Fruit fly (Drosophila melanogaster) whole organism, embryonic: Measurements from ENCODE around the gene Dmtn.

Experiments
- Atf6 ChIP-seq: fragments of 200-800 bp; sonication (Bioruptor generic); IDR thresholded peaks from 2 replicates; pipeline ENCODE4 v1.3.6; 2022; ENCODE audit warnings: missing biosample characterization, missing genetic modification characterization
- BEAF-32 ChIP-seq: fragments of 200-800 bp; sonication (Bioruptor generic); optimal IDR thresholded peaks from 3 replicates; lab custom pipeline; 2017; ENCODE audit warnings: missing biosample characterization, missing genetic modification characterization, mild to moderate bottlenecking, moderate library complexity, missing genetic modification reagents
- CG10209 ChIP-seq: fragments of 200-800 bp; sonication (Bioruptor generic); optimal IDR thresholded peaks from 3 replicates; lab custom pipeline; 2017; ENCODE audit warnings: missing biosample characterization, mild to moderate bottlenecking, missing genetic modification characterization, missing genetic modification reagents
- CG13424 ChIP-seq: fragments of 200-800 bp; sonication (Bioruptor generic); optimal IDR thresholded peaks from 2 replicates; lab custom pipeline; 2019; ENCODE audit warnings: missing biosample characterization, mild to moderate bottlenecking, missing genetic modification characterization, moderate library complexity
- CG13624 ChIP-seq: fragments of 200-800 bp; sonication (Bioruptor generic); optimal IDR thresholded peaks from 2 replicates; lab custom pipeline; 2016; ENCODE audit warnings: missing biosample characterization, missing genetic modification characterization
- CG14441 ChIP-seq: fragments of 200-800 bp; sonication (Bioruptor generic); IDR thresholded peaks from 2 replicates; pipeline ENCODE4 v1.3.6; 2022; ENCODE audit warnings: missing biosample characterization, missing genetic modification characterization
- CG14710 ChIP-seq: fragments of 200-800 bp; sonication (Bioruptor generic); optimal IDR thresholded peaks from 3 replicates; lab custom pipeline; 2019; ENCODE audit warnings: missing biosample characterization, mild to moderate bottlenecking, missing genetic modification characterization, moderate library complexity
- CG14965 ChIP-seq: fragments of 200-800 bp; sonication (Bioruptor generic); optimal IDR thresholded peaks from 2 replicates; lab custom pipeline; 2016; ENCODE audit warnings: missing biosample characterization, missing genetic modification characterization, borderline replicate concordance
- CG1529 ChIP-seq: fragments of 200-800 bp; sonication (Bioruptor generic); optimal IDR thresholded peaks from 3 replicates; lab custom pipeline; 2018; ENCODE audit warnings: missing biosample characterization, missing genetic modification characterization
- CG15514 ChIP-seq: fragments of 200-800 bp; sonication (Bioruptor generic); optimal IDR thresholded peaks from 3 replicates; lab custom pipeline; 2017; ENCODE audit warnings: missing biosample characterization, missing genetic modification characterization, mild to moderate bottlenecking, moderate library complexity, missing genetic modification reagents
- CG16779 ChIP-seq: fragments of 200-800 bp; sonication (Bioruptor generic); IDR thresholded peaks from 2 replicates; pipeline ENCODE4 v1.3.6; 2022; ENCODE audit warnings: missing biosample characterization, missing genetic modification characterization
- CG17186 ChIP-seq: fragments of 200-800 bp; sonication (Bioruptor generic); optimal IDR thresholded peaks from 3 replicates; lab custom pipeline; 2017; ENCODE audit warnings: missing biosample characterization, missing genetic modification reagents, missing genetic modification characterization
- CG2120 ChIP-seq: fragments of 200-800 bp; sonication (Bioruptor generic); optimal IDR thresholded peaks from 3 replicates; lab custom pipeline; 2016; ENCODE audit warnings: missing biosample characterization, missing genetic modification characterization
- CG2712 ChIP-seq: fragments of 200-800 bp; optimal IDR thresholded peaks from 3 replicates; lab custom pipeline; 2019; ENCODE audit warnings: missing biosample characterization, mild to moderate bottlenecking, missing genetic modification characterization, moderate library complexity
- CG34422 ChIP-seq: fragments of 200-800 bp; sonication (Bioruptor generic); IDR thresholded peaks from 3 replicates; pipeline ENCODE4 v1.3.6; 2022; ENCODE audit warnings: missing biosample characterization, missing genetic modification characterization
- CG4328 ChIP-seq: fragments of 200-800 bp; sonication (Bioruptor generic); optimal IDR thresholded peaks from 3 replicates; lab custom pipeline; 2017; ENCODE audit warnings: missing biosample characterization, missing genetic modification reagents, missing genetic modification characterization
- CG4617 ChIP-seq: fragments of 200-800 bp; sonication (Bioruptor generic); optimal IDR thresholded peaks from 3 replicates; lab custom pipeline; 2016; ENCODE audit warnings: missing biosample characterization, missing genetic modification characterization, borderline replicate concordance
- Dek ChIP-seq: fragments of 200-800 bp; sonication (Bioruptor generic); optimal IDR thresholded peaks from 3 replicates; lab custom pipeline; 2019; ENCODE audit warnings: missing biosample characterization, mild to moderate bottlenecking, missing genetic modification characterization, moderate library complexity
- Dll ChIP-seq: fragments of 200-800 bp; sonication (Bioruptor generic); IDR thresholded peaks from 4 replicates; pipeline ENCODE4 v1.3.6; 2022; ENCODE audit warnings: missing biosample characterization, missing genetic modification characterization; ENCODE audit not compliant: partially characterized antibody
- Ets97D ChIP-seq: fragments of 200-800 bp; sonication (Bioruptor generic); optimal IDR thresholded peaks from 3 replicates; lab custom pipeline; 2016; ENCODE audit warnings: missing biosample characterization, missing genetic modification characterization
- GATAe ChIP-seq: fragments of 200-800 bp; sonication (Bioruptor generic); conservative IDR thresholded peaks from 2 replicates; pipeline ENCODE4 v1.3.6; 2022; ENCODE audit warnings: missing biosample characterization, missing genetic modification characterization
- Gug ChIP-seq: fragments of 200-800 bp; sonication (Bioruptor generic); IDR thresholded peaks from 4 replicates; pipeline ENCODE4 v1.3.6; 2022; ENCODE audit warnings: missing biosample characterization, missing genetic modification characterization
- HmgZ ChIP-seq: fragments of 200-800 bp; sonication (Bioruptor generic); optimal IDR thresholded peaks from 2 replicates; lab custom pipeline; 2018; ENCODE audit warnings: missing biosample characterization, mild to moderate bottlenecking, missing genetic modification characterization
- Hmr ChIP-seq: fragments of 200-800 bp; sonication (Bioruptor generic); optimal IDR thresholded peaks from 3 replicates; lab custom pipeline; 2017; ENCODE audit warnings: mild to moderate bottlenecking, missing biosample characterization, missing genetic modification reagents, missing genetic modification characterization
- Hsf ChIP-seq: fragments of 200-800 bp; sonication (Bioruptor generic); optimal IDR thresholded peaks from 3 replicates; lab custom pipeline; 2016; ENCODE audit warnings: missing biosample characterization, missing genetic modification characterization
- Myb ChIP-seq: fragments of 200-800 bp; sonication (Bioruptor generic); optimal IDR thresholded peaks from 2 replicates; lab custom pipeline; 2016; ENCODE audit warnings: missing biosample characterization, missing genetic modification characterization
- NK7.1 ChIP-seq: fragments of 200-800 bp; sonication (Bioruptor generic); optimal IDR thresholded peaks from 3 replicates; lab custom pipeline; 2016; ENCODE audit warnings: missing biosample characterization, missing genetic modification characterization
- Nf-YC ChIP-seq: fragments of 200-800 bp; optimal IDR thresholded peaks from 3 replicates; lab custom pipeline; 2019; ENCODE audit warnings: missing biosample characterization, mild to moderate bottlenecking, missing genetic modification characterization, moderate library complexity
- Scr ChIP-seq: fragments of 200-800 bp; sonication (Bioruptor generic); IDR thresholded peaks from 2 replicates; pipeline ENCODE4 v1.3.6; 2022; ENCODE audit warnings: missing biosample characterization, missing genetic modification characterization; ENCODE audit not compliant: partially characterized antibody
- Sry-δ ChIP-seq: fragments of 200-800 bp; sonication (Bioruptor generic); optimal IDR thresholded peaks from 2 replicates; lab custom pipeline; 2016; ENCODE audit warnings: missing biosample characterization, missing genetic modification characterization
- bbx ChIP-seq: fragments of 200-800 bp; sonication (Bioruptor generic); IDR thresholded peaks from 2 replicates; pipeline ENCODE4 v1.3.6; 2022; ENCODE audit warnings: missing biosample characterization, missing genetic modification characterization; ENCODE audit not compliant: partially characterized antibody
- cas ChIP-seq: fragments of 200-800 bp; sonication (Bioruptor generic); IDR thresholded peaks from 2 replicates; pipeline ENCODE4 v1.3.6; 2022; ENCODE audit warnings: missing biosample characterization, missing genetic modification characterization
- dm ChIP-seq: fragments of 200-800 bp; sonication (Bioruptor generic); optimal IDR thresholded peaks from 3 replicates; lab custom pipeline; 2016; ENCODE audit warnings: missing biosample characterization, missing genetic modification characterization
- gsb-n ChIP-seq: fragments of 200-800 bp; sonication (Bioruptor generic); optimal IDR thresholded peaks from 3 replicates; lab custom pipeline; 2018; ENCODE audit warnings: missing biosample characterization, mild to moderate bottlenecking, missing genetic modification characterization
- h ChIP-seq: fragments of >200 bp; optimal IDR thresholded peaks from 2 replicates; lab custom pipeline; 2017
- hb ChIP-seq: fragments of 200-800 bp; sonication (Bioruptor generic); IDR thresholded peaks from 3 replicates; pipeline ENCODE4 v1.3.6; 2022; ENCODE audit warnings: missing biosample characterization, missing genetic modification characterization; ENCODE audit not compliant: partially characterized antibody
- hkb ChIP-seq, 2 experiments: fragments of 200-800 bp in 1 of 2; fragments of >200 bp in 1 of 2; sonication (Bioruptor generic) in 1 of 2; IDR thresholded peaks in 1 of 2; optimal IDR thresholded peaks in 1 of 2; 2 replicates each; pipeline versions ENCODE4 v1.3.6 to Lab custom; 2017 to 2022; ENCODE audit warnings: missing biosample characterization in 1 of 2, missing genetic modification characterization in 1 of 2
- lilli ChIP-seq: fragments of 200-800 bp; sonication (Bioruptor generic); optimal IDR thresholded peaks from 3 replicates; lab custom pipeline; 2016; ENCODE audit warnings: missing biosample characterization, missing genetic modification characterization
- nerfin-2 ChIP-seq: fragments of 200-800 bp; sonication (Bioruptor generic); IDR thresholded peaks from 2 replicates; pipeline ENCODE4 v1.3.6; 2022; ENCODE audit warnings: missing biosample characterization, missing genetic modification characterization; ENCODE audit not compliant: partially characterized antibody
- nmo ChIP-seq: fragments of 200-800 bp; sonication (Bioruptor generic); optimal IDR thresholded peaks from 2 replicates; lab custom pipeline; 2018; ENCODE audit warnings: missing biosample characterization, mild to moderate bottlenecking, missing genetic modification characterization, moderate library complexity
- pzg ChIP-seq: fragments of 200-800 bp; sonication (Bioruptor generic); optimal IDR thresholded peaks from 3 replicates; lab custom pipeline; 2018; ENCODE audit warnings: missing biosample characterization, mild to moderate bottlenecking, missing genetic modification characterization, moderate library complexity
- row ChIP-seq: fragments of 200-800 bp; sonication (Bioruptor generic); IDR thresholded peaks from 3 replicates; pipeline ENCODE4 v1.3.6; 2022; ENCODE audit warnings: missing biosample characterization, missing genetic modification characterization
- schlank ChIP-seq: fragments of 200-800 bp; sonication (Bioruptor generic); optimal IDR thresholded peaks from 2 replicates; lab custom pipeline; 2018; ENCODE audit warnings: missing biosample characterization, mild to moderate bottlenecking, missing genetic modification characterization
- slp2 ChIP-seq: fragments of 200-800 bp; sonication (Bioruptor generic); optimal IDR thresholded peaks from 2 replicates; lab custom pipeline; 2016; ENCODE audit warnings: missing biosample characterization, missing genetic modification characterization
- stwl ChIP-seq: fragments of 200-800 bp; sonication (Bioruptor generic); optimal IDR thresholded peaks from 3 replicates; lab custom pipeline; 2018; ENCODE audit warnings: missing biosample characterization, mild to moderate bottlenecking, missing genetic modification characterization, moderate library complexity
- sug ChIP-seq: fragments of 200-800 bp; optimal IDR thresholded peaks from 2 replicates; lab custom pipeline; 2019; ENCODE audit warnings: missing biosample characterization, mild to moderate bottlenecking, missing genetic modification characterization, moderate library complexity
- tap ChIP-seq: fragments of 200-800 bp; optimal IDR thresholded peaks from 3 replicates; lab custom pipeline; 2019; ENCODE audit warnings: missing biosample characterization, mild to moderate bottlenecking, missing genetic modification characterization, moderate library complexity
- trem ChIP-seq: fragments of 200-800 bp; optimal IDR thresholded peaks from 3 replicates; lab custom pipeline; 2019; ENCODE audit warnings: missing biosample characterization, mild to moderate bottlenecking, missing genetic modification characterization, moderate library complexity
- tx ChIP-seq: fragments of 200-800 bp; sonication (Bioruptor generic); optimal IDR thresholded peaks from 2 replicates; lab custom pipeline; 2016; ENCODE audit warnings: missing biosample characterization, missing genetic modification characterization
- wek ChIP-seq: fragments of 200-800 bp; sonication (Bioruptor generic); optimal IDR thresholded peaks from 3 replicates; lab custom pipeline; 2018; ENCODE audit warnings: missing biosample characterization, mild to moderate bottlenecking, missing genetic modification characterization, moderate library complexity

Gene Dmtn

DNA sequence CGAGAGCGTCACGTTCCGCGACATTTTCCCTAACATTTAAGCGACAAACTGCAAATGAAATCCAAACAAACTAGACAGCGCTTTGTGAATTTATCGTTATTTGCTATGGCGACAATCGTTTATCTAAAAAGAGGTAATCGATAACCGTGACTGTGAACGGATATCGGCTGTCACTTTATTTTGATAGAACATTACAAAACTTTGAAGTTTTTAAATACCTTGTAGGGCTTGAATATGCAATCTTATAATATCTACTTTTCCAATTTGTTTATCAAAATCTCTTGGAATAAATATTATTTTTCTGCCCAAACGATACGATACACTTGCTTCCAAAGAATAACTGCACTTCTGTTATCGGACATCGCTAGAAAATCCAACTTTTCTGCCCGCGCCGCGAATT, 25.6 kb downstream of the Dmtn start, which contains the start of the genes CG1024 and TfIIFalpha (continued):
- TF ChIP-seq sug (tag; lab: Kevin White, UChicago) (peak; percentile 35), Dek (tag; lab: Kevin White, UChicago) (no peak), lilli (peak; percentile 20), h (lab: Kevin White, UChicago) (no peak), pzg (peak; percentile 52), cas (GFP tag; lab: Robert Waterston, UW) (no peak), BEAF-32 (GFP tag; lab: Kevin White, UChicago) (peak; percentile 85), CG10209 (GFP tag; lab: Kevin White, UChicago) (no peak), CG13424 (tag; lab: Kevin White, UChicago) (peak; percentile 27), slp2 (GFP tag; lab: Kevin White, UChicago) (no peak), Dll (GFP tag; lab: Robert Waterston, UW) (peak; percentile 95), Ets97D (GFP tag; lab: Kevin White, UChicago) (peak; percentile 38), nmo (GFP tag; lab: Kevin White, UChicago) (peak; percentile 40), CG14441 (GFP tag; lab: Robert Waterston, UW) (no peak), NK7.1 (GFP tag; lab: Kevin White, UChicago) (no peak), CG2712 (peak; percentile 47), stwl (tag; lab: Kevin White, UChicago) (peak; percentile 84), hb (GFP tag; lab: Robert Waterston, UW) (peak; percentile 88), row (GFP tag; lab: Robert Waterston, UW) (peak; percentile 72), CG15514 (GFP tag; lab: Kevin White, UChicago) (no peak), Gug (GFP tag; lab: Robert Waterston, UW) (no peak), CG17186 (peak; percentile 25), dm (GFP tag; lab: Kevin White, UChicago) (peak; percentile 31), CG13624 (GFP tag; lab: Kevin White, UChicago) (no peak), HmgZ (tag; lab: Kevin White, UChicago) (peak; percentile 44), hkb (optimal IDR thresholded peaks at IDR 0.05; lab: Kevin White, UChicago) (no peak), hkb (GFP tag; IDR thresholded peaks at IDR 0.05; lab: Robert Waterston, UW) (no peak), CG4617 (GFP tag; lab: Kevin White, UChicago) (peak; percentile 15), CG4328 (GFP tag; lab: Kevin White, UChicago) (no peak), Myb (GFP tag; lab: Kevin White, UChicago) (peak; percentile 39), Atf6 (GFP tag; lab: Robert Waterston, UW) (0 out of 2 replicates have a peak, but pooled peaks have one; percentile 9), nerfin-2 (GFP tag; lab: Robert Waterston, UW) (peak; percentile 96), GATAe (no peak), CG1529 (GFP tag; lab: Kevin White, UChicago) (no peak), wek (GFP tag; lab: Kevin White, UChicago) (no peak), schlank (tag; lab: Kevin White, UChicago) (no peak), Hmr (GFP tag; lab: Kevin White, UChicago) (no peak), CG16779 (GFP tag; lab: Robert Waterston, UW) (no peak), tx (no peak), CG34422 (GFP tag; lab: Robert Waterston, UW) (no peak), CG14710 (peak; percentile 53), CG2120 (GFP tag; lab: Kevin White, UChicago) (peak; percentile 24), tap (tag; lab: Kevin White, UChicago) (no peak), CG14965 (no peak), Scr (GFP tag; lab: Robert Waterston, UW) (peak; percentile 90), bbx (peak; percentile 77), gsb-n (tag; lab: Kevin White, UChicago) (no peak), trem (tag; lab: Kevin White, UChicago) (peak; percentile 70), Sry-δ (GFP tag; lab: Kevin White, UChicago) (peak; percentile 86), Nf-YC (tag; lab: Kevin White, UChicago) (peak; percentile 38), Hsf (peak; percentile 9)
